Worm (Caenorhabditis elegans): ENCODE results near the gene C53D6.6.

Gene C53D6.6

ce11 chrIV:9001184-9001583 lies 31.3 kb downstream of the C53D6.6 start (continued):
- TF ChIP-seq nhr-120 (GFP tag; IDR thresholded peaks at IDR 0.05) = no peak
- no peak for TF ChIP-seq hrde-1 (tag; optimal IDR thresholded peaks at IDR 0.05; ENCODE audit: borderline replicate concordance)
- no peak for TF ChIP-seq hlh-26 (GFP tag; conservative IDR thresholded peaks at IDR 0.05)
- no peak for TF ChIP-seq nhr-179 (tag; optimal IDR thresholded peaks at IDR 0.05)
- no peak for TF ChIP-seq tlf-1 (GFP tag; optimal IDR thresholded peaks at IDR 0.05)
- TF ChIP-seq lin-54 (GFP tag; optimal IDR thresholded peaks at IDR 0.05) = no peak
- TF ChIP-seq F49E8.2 (tag; optimal IDR thresholded peaks at IDR 0.05; ENCODE audit: insufficient read depth) = peak; percentile 26
- no peak for TF ChIP-seq sptf-2 (GFP tag; optimal IDR thresholded peaks at IDR 0.05)
- TF ChIP-seq efl-1 (GFP tag; optimal IDR thresholded peaks at IDR 0.05) = no peak
- no peak; the same call in 1 of the 2 replicates for TF ChIP-seq F33H1.4 (GFP tag; IDR thresholded peaks at IDR 0.05)
- TF ChIP-seq hmg-1.2 (GFP tag; IDR thresholded peaks at IDR 0.05) = peak; percentile 89
- no peak for TF ChIP-seq lsy-27 (tag; optimal IDR thresholded peaks at IDR 0.05; ENCODE audit: borderline replicate concordance, insufficient read depth)
- no peak for TF ChIP-seq aptf-2 (GFP tag; conservative IDR thresholded peaks at IDR 0.05)
- TF ChIP-seq ztf-28 (GFP tag; IDR thresholded peaks at IDR 0.05) = no peak
- TF ChIP-seq chd-7 (tag; optimal IDR thresholded peaks at IDR 0.05) = no peak
- no peak for TF ChIP-seq F57C9.4 (tag; optimal IDR thresholded peaks at IDR 0.05)
- no peak for TF ChIP-seq F52B5.7 (tag; optimal IDR thresholded peaks at IDR 0.05)
- no peak for TF ChIP-seq mxl-1 (tag; optimal IDR thresholded peaks at IDR 0.05)
- TF ChIP-seq tbp1 (GFP tag; optimal IDR thresholded peaks at IDR 0.05) = peak; percentile 74
- no peak for TF ChIP-seq rec-8 (tag; optimal IDR thresholded peaks at IDR 0.05)
- TF ChIP-seq F22D6.2 (tag; optimal IDR thresholded peaks at IDR 0.05) = no peak
- TF ChIP-seq C06A6.2 (GFP tag; conservative IDR thresholded peaks at IDR 0.05) = no peak
- no peak for TF ChIP-seq Y53F4B.3 (GFP tag; IDR thresholded peaks at IDR 0.05)

- no peak for TF ChIP-seq Y56A3A.18 (GFP tag; IDR thresholded peaks at IDR 0.05)
- no peak for TF ChIP-seq lag-1 (GFP tag; IDR thresholded peaks at IDR 0.05)
- no peak for TF ChIP-seq madf-3 (GFP tag; IDR thresholded peaks at IDR 0.05)
- TF ChIP-seq rec-8 (tag; optimal IDR thresholded peaks at IDR 0.05) = no peak
- no peak for TF ChIP-seq attf-3 (GFP tag; conservative IDR thresholded peaks at IDR 0.05)
- TF ChIP-seq mcd-1 (GFP tag; IDR thresholded peaks at IDR 0.05) = no peak
- TF ChIP-seq snpc-3.4 (tag; optimal IDR thresholded peaks at IDR 0.05) = peak; percentile 35
- no peak for TF ChIP-seq attf-5 (GFP tag; optimal IDR thresholded peaks at IDR 0.05)
- no peak for TF ChIP-seq ztf-25 (GFP tag; IDR thresholded peaks at IDR 0.05)
- TF ChIP-seq atf-7 (tag; optimal IDR thresholded peaks at IDR 0.05) = no peak
- no peak for TF ChIP-seq F39B2.1 (GFP tag; IDR thresholded peaks at IDR 0.05)
- peak; percentile 45 for TF ChIP-seq B0261.1 (tag; optimal IDR thresholded peaks at IDR 0.05)
- no peak for TF ChIP-seq ztf-22 (GFP tag; optimal IDR thresholded peaks at IDR 0.05)
- no peak for TF ChIP-seq ekl-4 (GFP tag; IDR thresholded peaks at IDR 0.05)
- peak; percentile 80 for TF ChIP-seq tbp1 (GFP tag; optimal IDR thresholded peaks at IDR 0.05)
- no peak for TF ChIP-seq K11D2.4 (GFP tag; IDR thresholded peaks at IDR 0.05)
- no peak for TF ChIP-seq zfh-2 (GFP tag; conservative IDR thresholded peaks at IDR 0.05)
- TF ChIP-seq ceh-27 (GFP tag; optimal IDR thresholded peaks at IDR 0.05) = no peak
- no peak for TF ChIP-seq mel-28 (tag; optimal IDR thresholded peaks at IDR 0.05; ENCODE audit: borderline replicate concordance)
- no peak for TF ChIP-seq F57A8.1 (GFP tag; optimal IDR thresholded peaks at IDR 0.05)
- TF ChIP-seq aptf-2 (GFP tag; conservative IDR thresholded peaks at IDR 0.05) = no peak
- TF ChIP-seq hmg-1.2 (GFP tag; IDR thresholded peaks at IDR 0.05) = 0 out of 2 replicates have a peak, but pooled peaks have one; percentile 7
- TF ChIP-seq unc-130 (GFP tag; optimal IDR thresholded peaks at IDR 0.05) = no peak
- TF ChIP-seq F52B5.7 (tag; optimal IDR thresholded peaks at IDR 0.05) = no peak
- no peak for TF ChIP-seq lsy-27 (tag; optimal IDR thresholded peaks at IDR 0.05; ENCODE audit: borderline replicate concordance, insufficient read depth)
- no peak for TF ChIP-seq F33H1.4 (GFP tag; IDR thresholded peaks at IDR 0.05)
- TF ChIP-seq B0035.1 (tag; optimal IDR thresholded peaks at IDR 0.05) = no peak
- TF ChIP-seq aptf-3 (GFP tag; IDR thresholded peaks at IDR 0.05) = no peak
- no peak for TF ChIP-seq madf-6 (GFP tag; IDR thresholded peaks at IDR 0.05)
- TF ChIP-seq snpc-4 (GFP tag; optimal IDR thresholded peaks at IDR 0.05) = no peak
- no peak for TF ChIP-seq snpc-4 (tag; optimal IDR thresholded peaks at IDR 0.05)
Observed at ce11 chrIV:9000664-9001063, 31.8 kb downstream of the C53D6.6 start.
